Worm (Caenorhabditis elegans): ENCODE data around the gene Y49A10A.2.

Y49A10A.2 gene

ce11 chrX:10321401-10321800 is 51.1 kb downstream of the Y49A10A.2 start:
- no peak for TF ChIP-seq unc-62 (GFP tag; optimal IDR thresholded peaks at IDR 0.05)

All from whole organism, dauer.